Fruit fly (Drosophila melanogaster) whole organism, embryonic: ENCODE results near the gene Usp10.

ENCODE experiments used
- ATbp ChIP-seq: fragments of 200-800 bp; sonication (Bioruptor generic); optimal IDR thresholded peaks from 2 replicates; lab custom pipeline; 2017; ENCODE audit warnings: missing biosample characterization, mild to moderate bottlenecking, missing genetic modification characterization, missing genetic modification reagents
- Abd-B ChIP-seq: fragments of 200-800 bp; sonication (Bioruptor generic); optimal IDR thresholded peaks from 2 replicates; lab custom pipeline; 2018; ENCODE audit warnings: missing biosample characterization, mild to moderate bottlenecking, missing genetic modification characterization, moderate library complexity
- B-H2 ChIP-seq: fragments of 200-800 bp; sonication (Bioruptor generic); optimal IDR thresholded peaks from 2 replicates; lab custom pipeline; 2018; ENCODE audit warnings: missing biosample characterization, mild to moderate bottlenecking, missing genetic modification characterization
- Bdp1 ChIP-seq: fragments of 200-800 bp; sonication (Bioruptor generic); optimal IDR thresholded peaks from 3 replicates; lab custom pipeline; 2016; ENCODE audit warnings: missing biosample characterization, missing genetic modification characterization
- Bteb2 ChIP-seq: fragments of 200-800 bp; sonication (Bioruptor generic); optimal IDR thresholded peaks from 2 replicates; lab custom pipeline; 2016; ENCODE audit warnings: missing biosample characterization, missing genetic modification characterization
- CG11093 ChIP-seq: fragments of 200-800 bp; sonication (Bioruptor generic); IDR thresholded peaks from 3 replicates; pipeline ENCODE4 v1.3.6; 2022; ENCODE audit warnings: missing biosample characterization, missing genetic modification characterization
- CG11695 ChIP-seq: fragments of 200-800 bp; sonication (Bioruptor generic); IDR thresholded peaks from 3 replicates; pipeline ENCODE4 v1.3.6; 2022; ENCODE audit warnings: missing biosample characterization, missing genetic modification characterization
- CG17359 ChIP-seq: fragments of 200-800 bp; sonication (Bioruptor generic); optimal IDR thresholded peaks from 3 replicates; lab custom pipeline; 2018; ENCODE audit warnings: missing biosample characterization, mild to moderate bottlenecking, missing genetic modification characterization, moderate library complexity
- CG17612 ChIP-seq: fragments of 200-800 bp; sonication (Bioruptor generic); IDR thresholded peaks from 2 replicates; pipeline ENCODE4 v1.3.6; 2022; ENCODE audit warnings: missing biosample characterization, missing genetic modification characterization
- CG18764 ChIP-seq: fragments of 200-800 bp; sonication (Bioruptor generic); optimal IDR thresholded peaks from 3 replicates; lab custom pipeline; 2016; ENCODE audit warnings: missing biosample characterization, missing genetic modification characterization
- CG2712 ChIP-seq: fragments of 200-800 bp; optimal IDR thresholded peaks from 3 replicates; lab custom pipeline; 2019; ENCODE audit warnings: missing biosample characterization, mild to moderate bottlenecking, missing genetic modification characterization, moderate library complexity
- CG30431 ChIP-seq: fragments of 200-800 bp; sonication (Bioruptor generic); optimal IDR thresholded peaks from 2 replicates; lab custom pipeline; 2017; ENCODE audit warnings: missing biosample characterization, missing genetic modification characterization
- CG4424 ChIP-seq: fragments of 200-800 bp; sonication (Bioruptor generic); optimal IDR thresholded peaks from 3 replicates; lab custom pipeline; 2016; ENCODE audit warnings: missing biosample characterization, missing genetic modification characterization
- CG5245 ChIP-seq: fragments of 200-800 bp; sonication (Bioruptor generic); optimal IDR thresholded peaks from 3 replicates; lab custom pipeline; 2016; ENCODE audit warnings: missing biosample characterization, missing genetic modification characterization
- CG6813 ChIP-seq: fragments of 200-800 bp; sonication (Bioruptor generic); optimal IDR thresholded peaks from 2 replicates; lab custom pipeline; 2017; ENCODE audit warnings: missing biosample characterization, missing genetic modification characterization, mild to moderate bottlenecking, moderate library complexity, missing genetic modification reagents
- CG7357 ChIP-seq: fragments of 200-800 bp; sonication (Bioruptor generic); IDR thresholded peaks from 3 replicates; pipeline ENCODE4 v1.3.6; 2022; ENCODE audit warnings: missing biosample characterization, missing genetic modification characterization
- CG7745 ChIP-seq: fragments of 200-800 bp; sonication (Bioruptor generic); optimal IDR thresholded peaks from 2 replicates; lab custom pipeline; 2018; ENCODE audit warnings: missing biosample characterization, mild to moderate bottlenecking, missing genetic modification characterization, moderate library complexity
- Camta ChIP-seq: fragments of 200-800 bp; sonication (Bioruptor generic); optimal IDR thresholded peaks from 2 replicates; lab custom pipeline; 2016; ENCODE audit warnings: missing biosample characterization, missing genetic modification characterization
- Dad ChIP-seq: fragments of 200-800 bp; sonication (Bioruptor generic); optimal IDR thresholded peaks from 3 replicates; lab custom pipeline; 2016; ENCODE audit warnings: missing biosample characterization, missing genetic modification characterization
- Dip2 ChIP-seq: fragments of 200-800 bp; sonication (Bioruptor generic); IDR thresholded peaks from 2 replicates; pipeline ENCODE4 v1.3.6; 2022; ENCODE audit warnings: missing biosample characterization, missing genetic modification characterization
- Dip3 ChIP-seq: fragments of 200-800 bp; sonication (Bioruptor generic); optimal IDR thresholded peaks from 3 replicates; lab custom pipeline; 2016; ENCODE audit warnings: missing biosample characterization, missing genetic modification characterization
- E2f2 ChIP-seq: fragments of 200-800 bp; sonication (Bioruptor generic); IDR thresholded peaks from 2 replicates; pipeline ENCODE4 v1.3.6; 2022; ENCODE audit warnings: missing biosample characterization, missing genetic modification characterization
- Fer3 ChIP-seq: fragments of 200-800 bp; sonication (Bioruptor generic); optimal IDR thresholded peaks from 2 replicates; lab custom pipeline; 2018; ENCODE audit warnings: missing biosample characterization, mild to moderate bottlenecking, missing genetic modification characterization, moderate library complexity
- HmgZ ChIP-seq: fragments of 200-800 bp; sonication (Bioruptor generic); optimal IDR thresholded peaks from 2 replicates; lab custom pipeline; 2018; ENCODE audit warnings: missing biosample characterization, mild to moderate bottlenecking, missing genetic modification characterization
- Nf-YC ChIP-seq: fragments of 200-800 bp; optimal IDR thresholded peaks from 3 replicates; lab custom pipeline; 2019; ENCODE audit warnings: missing biosample characterization, mild to moderate bottlenecking, missing genetic modification characterization, moderate library complexity
- PHDP ChIP-seq: fragments of 200-800 bp; sonication (Bioruptor generic); optimal IDR thresholded peaks from 3 replicates; lab custom pipeline; 2018; ENCODE audit warnings: missing biosample characterization, mild to moderate bottlenecking, missing genetic modification characterization, moderate library complexity
- Side ChIP-seq: fragments of 200-800 bp; sonication (Bioruptor generic); optimal IDR thresholded peaks from 2 replicates; lab custom pipeline; 2016; ENCODE audit warnings: missing biosample characterization, missing genetic modification characterization
- Sox100B ChIP-seq: fragments of 200-800 bp; sonication (Bioruptor generic); optimal IDR thresholded peaks from 3 replicates; lab custom pipeline; 2018; ENCODE audit warnings: missing biosample characterization, mild to moderate bottlenecking, missing genetic modification characterization
- Xbp1 ChIP-seq: fragments of 200-800 bp; sonication (Bioruptor generic); optimal IDR thresholded peaks from 3 replicates; lab custom pipeline; 2016; ENCODE audit warnings: missing biosample characterization, mild to moderate bottlenecking, missing genetic modification characterization
- az2 ChIP-seq: fragments of 200-800 bp; sonication (Bioruptor generic); optimal IDR thresholded peaks from 3 replicates; lab custom pipeline; 2016; ENCODE audit warnings: missing biosample characterization, missing genetic modification characterization
- caup ChIP-seq: fragments of 200-800 bp; sonication (Bioruptor generic); optimal IDR thresholded peaks from 3 replicates; lab custom pipeline; 2017; ENCODE audit warnings: missing biosample characterization, mild to moderate bottlenecking, missing genetic modification characterization, moderate library complexity; ENCODE audit not compliant: severe bottlenecking
- chif ChIP-seq, 2 experiments: fragments of 200-800 bp; sonication (Bioruptor generic); optimal IDR thresholded peaks; 3 replicates each; lab custom pipeline; 2016; ENCODE audit warnings: missing biosample characterization in 2 of 2, missing genetic modification characterization in 2 of 2
- croc ChIP-seq: fragments of 200-800 bp; sonication (Bioruptor generic); conservative IDR thresholded peaks from 3 replicates; pipeline ENCODE4 v1.3.6; 2022; ENCODE audit warnings: missing biosample characterization, missing genetic modification characterization
- danr ChIP-seq: fragments of 200-800 bp; sonication (Bioruptor generic); IDR thresholded peaks from 2 replicates; pipeline ENCODE4 v1.3.6; 2022; ENCODE audit warnings: missing biosample characterization, missing genetic modification characterization
- dati ChIP-seq: fragments of 200-800 bp; sonication (Bioruptor generic); IDR thresholded peaks from 2 replicates; pipeline ENCODE4 v1.3.6; 2022; ENCODE audit warnings: missing biosample characterization, missing genetic modification characterization
- disco-r ChIP-seq: fragments of 200-800 bp; sonication (Bioruptor generic); optimal IDR thresholded peaks from 2 replicates; lab custom pipeline; 2016; ENCODE audit warnings: missing biosample characterization, missing genetic modification characterization
- fd96Cb ChIP-seq: fragments of 200-800 bp; sonication (Bioruptor generic); optimal IDR thresholded peaks from 2 replicates; lab custom pipeline; 2018; ENCODE audit warnings: missing biosample characterization, mild to moderate bottlenecking, missing genetic modification characterization, moderate library complexity
- gce ChIP-seq: fragments of 200-800 bp; sonication (Bioruptor generic); IDR thresholded peaks from 3 replicates; pipeline ENCODE4 v1.3.6; 2022; ENCODE audit warnings: missing biosample characterization, missing genetic modification characterization
- gcm ChIP-seq: fragments of 200-800 bp; sonication (Bioruptor generic); optimal IDR thresholded peaks from 2 replicates; lab custom pipeline; 2019; ENCODE audit warnings: missing biosample characterization, mild to moderate bottlenecking, missing genetic modification characterization, moderate library complexity
- gcm2 ChIP-seq: fragments of 200-800 bp; sonication (Bioruptor generic); optimal IDR thresholded peaks from 2 replicates; lab custom pipeline; 2016; ENCODE audit warnings: missing biosample characterization, missing genetic modification characterization
- her ChIP-seq: fragments of 200-800 bp; sonication (Bioruptor generic); optimal IDR thresholded peaks from 2 replicates; lab custom pipeline; 2016; ENCODE audit warnings: missing biosample characterization, missing genetic modification characterization
- jing ChIP-seq: fragments of 200-800 bp; sonication (Bioruptor generic); optimal IDR thresholded peaks from 2 replicates; lab custom pipeline; 2018; ENCODE audit warnings: missing biosample characterization, mild to moderate bottlenecking, missing genetic modification characterization
- lilli ChIP-seq: fragments of 200-800 bp; sonication (Bioruptor generic); optimal IDR thresholded peaks from 3 replicates; lab custom pipeline; 2016; ENCODE audit warnings: missing biosample characterization, missing genetic modification characterization
- pan ChIP-seq, 4 experiments: fragments of >200 bp in 3 of 4; fragments of 200-800 bp in 1 of 4; sonication (Bioruptor generic) in 1 of 4; optimal IDR thresholded peaks in 3 of 4; IDR thresholded peaks in 1 of 4; 2 replicates each; pipeline versions ENCODE4 v1.3.6 to Lab custom; 2017 to 2022; ENCODE audit warnings: missing biosample characterization in 2 of 4, missing genetic modification characterization in 2 of 4, mixed read lengths in 1 of 4
- pnt ChIP-seq: fragments of 200-800 bp; sonication (Bioruptor generic); optimal IDR thresholded peaks from 3 replicates; lab custom pipeline; 2016; ENCODE audit warnings: missing biosample characterization, missing genetic modification characterization
- psq ChIP-seq: fragments of 200-800 bp; sonication (Bioruptor generic); optimal IDR thresholded peaks from 2 replicates; lab custom pipeline; 2017; ENCODE audit warnings: missing biosample characterization, missing genetic modification characterization
- ranshi ChIP-seq: fragments of 200-800 bp; sonication (Bioruptor generic); IDR thresholded peaks from 2 replicates; pipeline ENCODE4 v1.3.6; 2022; ENCODE audit warnings: missing biosample characterization, missing genetic modification characterization
- seq ChIP-seq: fragments of 200-800 bp; sonication (Bioruptor generic); IDR thresholded peaks from 2 replicates; pipeline ENCODE4 v1.3.6; 2022; ENCODE audit warnings: missing biosample characterization, missing genetic modification characterization
- unpg ChIP-seq: fragments of 200-800 bp; sonication (Bioruptor generic); optimal IDR thresholded peaks from 3 replicates; lab custom pipeline; 2018; ENCODE audit warnings: missing biosample characterization, mild to moderate bottlenecking, missing genetic modification characterization, moderate library complexity
- wor ChIP-seq: fragments of 200-800 bp; sonication (Bioruptor generic); IDR thresholded peaks from 2 replicates; pipeline ENCODE4 v1.3.6; 2022; ENCODE audit warnings: missing biosample characterization, missing genetic modification characterization

Usp10 gene

dm6 chr3L:904364-904763, 32.7 kb downstream of the Usp10 start (continued):
- peak; percentile 45; the same call in 1 of the 3 replicates for TF ChIP-seq CG11093 (GFP tag; lab: Robert Waterston, UW)
- no peak for TF ChIP-seq Nf-YC (tag; lab: Kevin White, UChicago)
- peak; percentile 12 for TF ChIP-seq HmgZ (tag; lab: Kevin White, UChicago)
- no peak for TF ChIP-seq CG17612 (GFP tag; lab: Robert Waterston, UW)
- TF ChIP-seq Bteb2 (GFP tag; lab: Kevin White, UChicago): peak; percentile 14
- TF ChIP-seq gce (GFP tag; lab: Robert Waterston, UW): peak; percentile 54; the same call in 2 of the 3 replicates
- TF ChIP-seq CG7357 (GFP tag; lab: Robert Waterston, UW): peak; percentile 55; the same call in 1 of the 3 replicates
- no peak for TF ChIP-seq Dip3 (GFP tag; lab: Kevin White, UChicago)
- peak; percentile 9 for TF ChIP-seq Bdp1 (GFP tag; lab: Kevin White, UChicago)
- TF ChIP-seq B-H2: no peak
- TF ChIP-seq fd96Cb: peak; percentile 67
- peak; percentile 45 for TF ChIP-seq jing (GFP tag; lab: Kevin White, UChicago)
- TF ChIP-seq lilli (GFP tag; lab: Kevin White, UChicago): peak; percentile 17
- TF ChIP-seq CG5245 (GFP tag; lab: Kevin White, UChicago): peak; percentile 52
- TF ChIP-seq pnt (GFP tag; lab: Kevin White, UChicago): peak; percentile 66
- TF ChIP-seq unpg (GFP tag; lab: Kevin White, UChicago): peak; percentile 72
- TF ChIP-seq wor (GFP tag; lab: Robert Waterston, UW): 0 out of 2 replicates have a peak, but pooled peaks have one; percentile 23
- peak; percentile 83 for TF ChIP-seq CG2712
- TF ChIP-seq CG17359 (tag; lab: Kevin White, UChicago): peak; percentile 54
- TF ChIP-seq Dip2: no peak
- TF ChIP-seq Side: peak; percentile 60
- TF ChIP-seq pan (optimal IDR thresholded peaks at IDR 0.05; lab: Kevin White, UChicago): no peak
- peak in 1 of 2 experiments; percentile 50 for TF ChIP-seq pan (GFP tag; optimal IDR thresholded peaks at IDR 0.05 in 1 of 2, IDR thresholded peaks at IDR 0.05 in 1 of 2)
- peak; percentile 63 for TF ChIP-seq CG4424 (GFP tag; lab: Kevin White, UChicago)
- peak; percentile 52 for TF ChIP-seq CG30431
- 0 out of 2 replicates have a peak, but pooled peaks have one; percentile 19 for TF ChIP-seq danr
- peak; percentile 15; the same call in 1 of the 2 replicates for TF ChIP-seq E2f2 (GFP tag; lab: Robert Waterston, UW)
- peak; percentile 5 for TF ChIP-seq her (GFP tag; lab: Kevin White, UChicago)
- TF ChIP-seq Xbp1 (GFP tag; lab: Kevin White, UChicago): peak; percentile 68
- TF ChIP-seq psq: no peak
- TF ChIP-seq caup: no peak
- peak; percentile 37 for TF ChIP-seq Abd-B (GFP tag; lab: Kevin White, UChicago)
- TF ChIP-seq CG7745: peak; percentile 27
- TF ChIP-seq Dad (GFP tag; lab: Kevin White, UChicago): peak; percentile 12
- TF ChIP-seq seq (GFP tag; lab: Robert Waterston, UW): peak; percentile 18; the same call in 1 of the 2 replicates
- TF ChIP-seq CG6813 (GFP tag; lab: Kevin White, UChicago): peak; percentile 49
- peak; percentile 60; the same call in 2 of the 3 replicates for TF ChIP-seq croc (GFP tag; lab: Robert Waterston, UW)
- peak; percentile 66 for TF ChIP-seq ATbp (GFP tag; lab: Kevin White, UChicago)
- peak; percentile 44 for TF ChIP-seq Camta (GFP tag; lab: Kevin White, UChicago)
- peak; percentile 3 for TF ChIP-seq disco-r
- TF ChIP-seq chif (GFP tag; optimal IDR thresholded peaks at IDR 0.05; lab: Kevin White, UChicago): peak; percentile 46 to 78
- peak; percentile 68 for TF ChIP-seq az2 (GFP tag; lab: Kevin White, UChicago)
- peak; percentile 56 for TF ChIP-seq PHDP (tag; lab: Kevin White, UChicago)
- TF ChIP-seq CG18764 (GFP tag; lab: Kevin White, UChicago): peak; percentile 21
- TF ChIP-seq ranshi (GFP tag; lab: Robert Waterston, UW): peak; percentile 65; the same call in 1 of the 2 replicates
- TF ChIP-seq CG11695: peak; percentile 57; the same call in 1 of the 3 replicates
- no peak for TF ChIP-seq dati
- no peak for TF ChIP-seq Sox100B
- peak; percentile 8 for TF ChIP-seq gcm2 (GFP tag; lab: Kevin White, UChicago)
- TF ChIP-seq Fer3 (tag; lab: Kevin White, UChicago): no peak
- TF ChIP-seq gcm (GFP tag; lab: Kevin White, UChicago): peak; percentile 64
